Worm (Caenorhabditis elegans) whole organism, late embryonic: ENCODE results near the gene nbet-1.

ENCODE experiments used
- C08G9.2 ChIP-seq: sonication (generic microtip); optimal IDR thresholded peaks from 2 replicates; lab custom pipeline; 2016; ENCODE audit warnings: mild to moderate bottlenecking, missing genetic modification characterization, moderate library complexity, missing compliant biosample characterization
- Y22D7AL.16 ChIP-seq: sonication (generic microtip); optimal IDR thresholded peaks from 2 replicates; lab custom pipeline; 2016; ENCODE audit warnings: missing genetic modification characterization, missing compliant biosample characterization
- ahr-1 ChIP-seq: sonication (generic microtip); optimal IDR thresholded peaks from 2 replicates; lab custom pipeline; 2016; ENCODE audit warnings: missing genetic modification characterization, missing compliant biosample characterization
- ama-1 ChIP-seq: fragments of 150-350 bp; optimal IDR thresholded peaks from 2 replicates; lab custom pipeline; 2014
- ceh-2 ChIP-seq: sonication (generic microtip); optimal IDR thresholded peaks from 2 replicates; lab custom pipeline; 2016; ENCODE audit warnings: missing genotype, missing genetic modification characterization, missing compliant biosample characterization
- ceh-34 ChIP-seq: sonication (generic microtip); optimal IDR thresholded peaks from 2 replicates; lab custom pipeline; 2016; ENCODE audit warnings: mild to moderate bottlenecking, missing genetic modification characterization, missing compliant biosample characterization
- ceh-45 ChIP-seq: fragments of 200-800 bp; sonication (Bioruptor generic); IDR thresholded peaks from 2 replicates; pipeline ENCODE4 v1.3.6; 2022; ENCODE audit warnings: missing genetic modification reagents, missing genetic modification characterization, missing compliant biosample characterization
- ceh-48 ChIP-seq: sonication (generic microtip); optimal IDR thresholded peaks from 2 replicates; lab custom pipeline; 2016; ENCODE audit warnings: missing genetic modification characterization, inconsistent platforms, missing compliant biosample characterization
- ceh-6 ChIP-seq: fragments of 200-800 bp; sonication (Bioruptor generic); optimal IDR thresholded peaks from 2 replicates; lab custom pipeline; 2018; ENCODE audit warnings: mild to moderate bottlenecking, missing genetic modification characterization, missing compliant biosample characterization
- ceh-9 ChIP-seq: sonication (generic microtip); optimal IDR thresholded peaks from 2 replicates; lab custom pipeline; 2016; ENCODE audit warnings: mild to moderate bottlenecking, missing genetic modification characterization, inconsistent platforms, missing compliant biosample characterization
- dmd-4 ChIP-seq: sonication (generic microtip); optimal IDR thresholded peaks from 2 replicates; lab custom pipeline; 2016; ENCODE audit warnings: borderline replicate concordance, missing genetic modification characterization, missing compliant biosample characterization
- elt-4 ChIP-seq: sonication (generic microtip); optimal IDR thresholded peaks from 2 replicates; lab custom pipeline; 2016; ENCODE audit warnings: missing genetic modification characterization, missing compliant biosample characterization
- ets-4 ChIP-seq: sonication (generic microtip); optimal IDR thresholded peaks from 2 replicates; lab custom pipeline; 2016; ENCODE audit warnings: missing genetic modification characterization, missing compliant biosample characterization
- hlh-15 ChIP-seq: sonication (generic microtip); optimal IDR thresholded peaks from 2 replicates; lab custom pipeline; 2016; ENCODE audit warnings: missing genetic modification characterization, missing compliant biosample characterization
- hlh-30 ChIP-seq: sonication (generic microtip); optimal IDR thresholded peaks from 2 replicates; lab custom pipeline; 2017; ENCODE audit warnings: antibody characterized with exemption, missing genetic modification characterization, missing compliant biosample characterization; ENCODE audit not compliant: insufficient read depth
- hlh-6 ChIP-seq: sonication (generic microtip); optimal IDR thresholded peaks from 2 replicates; lab custom pipeline; 2016; ENCODE audit warnings: missing genotype, missing genetic modification characterization, missing compliant biosample characterization
- hlh-8 ChIP-seq: sonication (generic microtip); optimal IDR thresholded peaks from 2 replicates; lab custom pipeline; 2016; ENCODE audit warnings: missing genotype, missing genetic modification characterization, missing compliant biosample characterization
- lim-6 ChIP-seq: sonication (generic microtip); optimal IDR thresholded peaks from 2 replicates; lab custom pipeline; 2016; ENCODE audit warnings: missing genetic modification characterization, missing compliant biosample characterization
- lin-11 ChIP-seq: fragments of 200-800 bp; sonication (Bioruptor generic); optimal IDR thresholded peaks from 2 replicates; lab custom pipeline; 2018; ENCODE audit warnings: mild to moderate bottlenecking, missing genetic modification characterization, missing compliant biosample characterization
- nfya-1 ChIP-seq: sonication (generic microtip); optimal IDR thresholded peaks from 2 replicates; lab custom pipeline; 2017; ENCODE audit warnings: missing genetic modification characterization, mild to moderate bottlenecking, missing compliant biosample characterization, antibody characterized with exemption, moderate library complexity
- nhr-11 ChIP-seq: fragments of 150-350 bp; optimal IDR thresholded peaks from 2 replicates; lab custom pipeline; 2014; ENCODE audit warnings: missing biosample characterization, missing genetic modification characterization
- nhr-232 ChIP-seq: sonication (generic microtip); optimal IDR thresholded peaks from 2 replicates; lab custom pipeline; 2016; ENCODE audit warnings: missing genetic modification characterization, missing compliant biosample characterization
- npax-4 ChIP-seq: sonication (generic microtip); optimal IDR thresholded peaks from 2 replicates; lab custom pipeline; 2016; ENCODE audit warnings: missing genetic modification characterization, missing compliant biosample characterization
- pag-3 ChIP-seq: sonication (generic microtip); optimal IDR thresholded peaks from 2 replicates; lab custom pipeline; 2016; ENCODE audit warnings: missing compliant biosample characterization, missing genetic modification characterization, borderline replicate concordance
- pat-9 ChIP-seq: fragments of 200-800 bp; sonication (Bioruptor generic); optimal IDR thresholded peaks from 2 replicates; lab custom pipeline; 2018; ENCODE audit warnings: mild to moderate bottlenecking, missing genetic modification characterization, moderate library complexity, missing compliant biosample characterization
- pax-1 ChIP-seq: fragments of 150-350 bp; optimal IDR thresholded peaks from 2 replicates; lab custom pipeline; 2014; ENCODE audit warnings: missing biosample characterization, missing genetic modification characterization
- pros-1 ChIP-seq: fragments of 150-350 bp; optimal IDR thresholded peaks from 2 replicates; lab custom pipeline; 2014; ENCODE audit warnings: missing biosample characterization, missing genetic modification reagents, missing genetic modification characterization
- ref-2 ChIP-seq: sonication (generic microtip); optimal IDR thresholded peaks from 2 replicates; lab custom pipeline; 2016; ENCODE audit warnings: missing genetic modification characterization, missing compliant biosample characterization
- sox-2 ChIP-seq: fragments of 200-800 bp; sonication (Bioruptor generic); IDR thresholded peaks from 2 replicates; pipeline ENCODE4 v1.3.6; 2022; ENCODE audit warnings: missing genetic modification reagents, missing genetic modification characterization, missing compliant biosample characterization
- sox-4 ChIP-seq: sonication (generic microtip); optimal IDR thresholded peaks from 2 replicates; lab custom pipeline; 2017; ENCODE audit warnings: mild to moderate bottlenecking, missing genetic modification characterization, inconsistent platforms, missing compliant biosample characterization
- ttx-3 ChIP-seq: sonication (generic microtip); optimal IDR thresholded peaks from 2 replicates; lab custom pipeline; 2016; ENCODE audit warnings: missing genetic modification reagents, missing genetic modification characterization, missing compliant biosample characterization
- unc-3 ChIP-seq, 2 experiments: fragments of 200-800 bp in 1 of 2; sonication (Bioruptor generic) in 1 of 2; sonication (generic microtip) in 1 of 2; conservative IDR thresholded peaks in 1 of 2; optimal IDR thresholded peaks in 1 of 2; 2 replicates each; pipeline versions ENCODE4 v1.3.6 to Lab custom; 2016 to 2022; ENCODE audit warnings: missing compliant biosample characterization in 2 of 2, missing genetic modification characterization in 2 of 2, missing genetic modification reagents in 1 of 2
- unc-42 ChIP-seq: sonication (generic microtip); optimal IDR thresholded peaks from 2 replicates; lab custom pipeline; 2016; ENCODE audit warnings: missing genotype, missing genetic modification characterization, missing compliant biosample characterization
- unc-55 ChIP-seq: sonication (generic microtip); optimal IDR thresholded peaks from 2 replicates; lab custom pipeline; 2017; ENCODE audit warnings: missing biosample characterization, missing genetic modification reagents, missing genetic modification characterization
- unc-86 ChIP-seq: sonication (generic microtip); optimal IDR thresholded peaks from 2 replicates; lab custom pipeline; 2016; ENCODE audit warnings: missing genetic modification characterization, missing compliant biosample characterization
- zip-5 ChIP-seq: sonication (generic microtip); optimal IDR thresholded peaks from 2 replicates; lab custom pipeline; 2016; ENCODE audit warnings: missing genetic modification characterization, missing compliant biosample characterization

Gene nbet-1

DNA sequence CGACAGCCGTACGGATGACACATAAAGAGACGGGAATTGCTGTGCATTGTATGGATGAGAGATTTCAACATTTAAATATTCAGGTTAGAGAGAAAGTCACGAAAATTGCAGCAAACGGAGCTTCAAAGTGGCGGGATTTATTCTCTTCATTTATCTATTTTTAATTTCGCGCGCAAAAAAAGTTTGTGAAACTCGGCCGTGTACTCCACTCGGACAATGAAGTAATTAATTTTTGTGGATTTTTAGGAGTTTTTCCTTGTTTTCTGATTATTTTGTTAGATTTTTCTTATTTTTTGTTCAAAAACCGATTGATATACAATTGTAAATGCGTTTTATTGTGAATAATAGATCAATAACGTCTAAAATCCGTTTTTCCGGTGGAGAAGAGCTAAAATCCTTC, 21.2 kb upstream of the nbet-1 start:
- TF ChIP-seq C08G9.2 (tag; lab: Kevin White, UChicago) (peak; percentile 20), sox-4 (tag; lab: Kevin White, UChicago) (no peak)

DNA sequence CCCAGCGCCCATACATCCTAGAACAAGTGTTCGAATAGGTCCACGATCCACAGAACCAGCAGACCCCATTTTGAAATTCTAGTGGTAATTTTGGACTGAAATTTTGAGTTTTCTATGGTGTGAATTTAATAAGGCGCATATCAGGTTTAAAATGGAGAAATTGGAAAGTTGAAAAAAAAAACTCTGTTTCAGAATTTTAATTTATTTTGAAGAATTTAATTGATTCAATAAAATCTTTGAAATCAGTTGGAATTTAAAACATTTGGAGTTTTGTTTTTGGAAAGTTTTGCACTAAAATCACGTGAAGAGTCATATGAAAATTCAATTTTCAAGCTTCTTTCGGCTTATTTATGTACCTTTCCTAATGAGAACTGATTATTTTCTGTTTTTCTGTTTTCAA, 13.8 kb upstream of the nbet-1 start, which contains the start of gene gpa-18:
gpa-18 (minus strand) TSS at position 101 of the 400 bp plus-strand sequence.
- TF ChIP-seq ceh-9 (no peak), nfya-1 (tag; lab: Kevin White, UChicago) (no peak)

DNA sequence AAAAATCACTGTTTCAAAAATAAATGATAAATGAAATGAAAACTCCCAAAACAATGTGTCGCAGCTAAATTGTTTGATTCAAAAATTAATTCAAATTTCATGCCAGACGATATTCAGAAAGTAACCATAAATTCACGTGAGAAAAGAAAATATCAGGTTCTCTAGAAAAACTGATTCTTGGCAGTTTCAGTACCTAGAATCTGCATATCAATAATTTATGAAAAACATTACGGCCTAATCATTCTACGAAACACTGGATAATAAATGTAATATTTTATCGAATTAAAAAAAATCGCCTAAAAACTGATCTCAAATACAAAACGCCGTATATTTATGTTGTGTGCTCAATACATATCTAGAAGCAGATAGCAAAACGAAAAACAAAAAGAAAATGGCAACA, 8.5 kb upstream of the nbet-1 start:
- TF ChIP-seq ceh-45 (GFP tag; lab: Robert Waterston, UW): no peak
- TF ChIP-seq lim-6 (tag; lab: Kevin White, UChicago): no peak
- no peak for TF ChIP-seq ahr-1 (tag; lab: Kevin White, UChicago)
- TF ChIP-seq unc-3 (GFP tag; conservative IDR thresholded peaks at IDR 0.05; lab: Robert Waterston, UW): no peak
- no peak for TF ChIP-seq unc-3 (tag; optimal IDR thresholded peaks at IDR 0.05; lab: Kevin White, UChicago)
- no peak for TF ChIP-seq nhr-11 (tag; lab: Kevin White, UChicago)
- no peak for TF ChIP-seq pat-9 (tag; lab: Kevin White, UChicago)
- TF ChIP-seq hlh-6 (tag; lab: Kevin White, UChicago): no peak
- no peak for TF ChIP-seq npax-4

DNA sequence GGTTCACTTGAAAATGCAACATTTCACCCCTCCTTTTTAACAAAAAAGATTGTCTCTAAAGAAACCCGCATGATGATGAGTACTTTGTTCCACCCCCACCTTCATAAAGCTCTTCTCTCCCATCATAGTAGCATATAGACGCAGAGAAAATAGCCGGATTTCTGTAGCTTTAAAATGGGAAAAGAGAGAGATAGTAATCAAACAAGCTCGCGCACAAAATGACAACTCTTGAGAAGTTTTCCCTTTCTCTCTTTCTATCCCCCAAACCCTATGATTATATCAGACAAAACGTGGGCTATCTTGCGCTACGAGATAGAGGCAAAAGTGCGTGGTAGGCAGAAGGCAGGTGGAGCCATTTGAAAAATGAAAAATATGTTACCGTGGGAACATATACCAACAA, 6.7 kb upstream of the nbet-1 start:
- no peak for TF ChIP-seq unc-55 (GFP tag; lab: Kevin White, UChicago)
- no peak for TF ChIP-seq lin-11
- TF ChIP-seq ahr-1 (tag; lab: Kevin White, UChicago): no peak
- no peak for TF ChIP-seq hlh-30 (tag; lab: Kevin White, UChicago)
- no peak for TF ChIP-seq zip-5 (tag; lab: Kevin White, UChicago)
- no peak for TF ChIP-seq ama-1 (lab: Kevin White, UChicago)
- TF ChIP-seq ceh-34 (tag; lab: Kevin White, UChicago): no peak
- no peak for TF ChIP-seq ttx-3 (tag; lab: Kevin White, UChicago)
- TF ChIP-seq ets-4: no peak
- no peak for TF ChIP-seq ceh-6 (GFP tag; lab: Kevin White, UChicago)
- TF ChIP-seq Y22D7AL.16 (tag; lab: Kevin White, UChicago): no peak
- no peak for TF ChIP-seq sox-4 (tag; lab: Kevin White, UChicago)
- no peak for TF ChIP-seq unc-86 (tag; lab: Kevin White, UChicago)
- TF ChIP-seq nhr-232 (tag; lab: Kevin White, UChicago): no peak

DNA sequence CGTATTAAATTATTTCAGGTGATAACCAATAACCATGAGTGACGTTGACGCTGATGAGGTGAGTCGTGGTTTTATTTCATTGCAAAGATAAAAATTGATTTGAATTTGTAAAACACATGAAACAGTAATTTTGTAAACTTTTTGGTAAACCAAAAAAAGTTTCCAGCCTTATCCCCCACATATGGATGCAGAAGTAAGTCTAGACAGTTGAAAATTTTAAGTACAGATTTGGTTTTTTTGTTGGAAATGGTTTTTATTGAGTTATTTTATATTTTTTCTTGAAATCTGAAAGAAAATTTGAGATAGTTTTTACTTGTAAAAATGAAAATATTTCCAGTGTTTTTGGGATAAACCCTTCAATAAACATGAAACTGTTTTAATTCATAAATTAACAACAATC, 4.7 kb upstream of the nbet-1 start, which contains the start of gene tni-4:
tni-4 (plus strand) TSS at position 19 of the 400 bp plus-strand sequence.
- TF ChIP-seq ceh-45 (GFP tag; lab: Robert Waterston, UW) (no peak), lim-6 (tag; lab: Kevin White, UChicago) (no peak), ref-2 (tag; lab: Kevin White, UChicago) (no peak), hlh-15 (tag; lab: Kevin White, UChicago) (no peak), sox-2 (GFP tag; lab: Robert Waterston, UW) (no peak), hlh-30 (tag; lab: Kevin White, UChicago) (no peak)

DNA sequence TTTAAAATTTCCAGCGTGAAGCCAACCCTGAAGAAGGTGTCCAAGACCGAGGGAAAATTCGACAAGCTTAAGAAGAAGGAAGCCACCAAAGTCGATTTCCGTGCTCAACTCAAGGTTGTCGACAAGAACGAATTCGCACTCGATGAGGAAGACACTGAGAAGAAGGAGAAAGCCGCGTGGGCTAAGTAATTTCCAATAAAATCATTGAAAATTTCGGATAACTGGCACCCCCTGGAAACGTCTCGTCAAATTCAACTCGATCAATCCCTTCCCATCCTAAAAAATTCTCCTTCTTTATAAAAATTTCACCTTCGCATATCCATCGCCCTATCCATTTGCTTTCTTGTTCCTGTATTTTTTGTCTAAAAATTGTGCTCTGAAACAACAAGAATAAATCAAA, 2.6 kb upstream of the nbet-1 start:
- no peak for TF ChIP-seq elt-4 (tag; lab: Kevin White, UChicago)
- TF ChIP-seq ceh-2 (tag; lab: Kevin White, UChicago): no peak
- TF ChIP-seq unc-42 (tag; lab: Kevin White, UChicago): no peak
- no peak for TF ChIP-seq lin-11
- TF ChIP-seq Y22D7AL.16 (tag; lab: Kevin White, UChicago): no peak
- TF ChIP-seq dmd-4 (tag; lab: Kevin White, UChicago): no peak
- no peak for TF ChIP-seq unc-86 (tag; lab: Kevin White, UChicago)
- TF ChIP-seq hlh-8 (tag; lab: Kevin White, UChicago): no peak
- TF ChIP-seq pax-1 (tag; lab: Kevin White, UChicago): no peak
- no peak for TF ChIP-seq unc-3 (GFP tag; conservative IDR thresholded peaks at IDR 0.05; lab: Robert Waterston, UW)
- TF ChIP-seq unc-3 (tag; optimal IDR thresholded peaks at IDR 0.05; lab: Kevin White, UChicago): no peak
- no peak for TF ChIP-seq hlh-30 (tag; lab: Kevin White, UChicago)
- no peak for TF ChIP-seq ceh-48 (tag; lab: Kevin White, UChicago)
- no peak for TF ChIP-seq pag-3 (tag; lab: Kevin White, UChicago)
- no peak for TF ChIP-seq nfya-1 (tag; lab: Kevin White, UChicago)
- TF ChIP-seq pros-1: no peak
- TF ChIP-seq sox-4 (tag; lab: Kevin White, UChicago): no peak
- no peak for TF ChIP-seq ceh-6 (GFP tag; lab: Kevin White, UChicago)
